Fruit fly (Drosophila melanogaster) whole organism, embryonic: ENCODE measurements around the gene CG31141.

Experiments used
- Bdp1 ChIP-seq: fragments of 200-800 bp; sonication (Bioruptor generic); optimal IDR thresholded peaks from 3 replicates; lab custom pipeline; 2016; ENCODE audit warnings: missing biosample characterization, missing genetic modification characterization
- CG17361 ChIP-seq: fragments of 200-800 bp; sonication (Bioruptor generic); IDR thresholded peaks from 3 replicates; pipeline ENCODE4 v1.3.6; 2022; ENCODE audit warnings: missing biosample characterization, missing genetic modification characterization
- CG18599 ChIP-seq: fragments of 200-800 bp; sonication (Bioruptor generic); optimal IDR thresholded peaks from 3 replicates; lab custom pipeline; 2017; ENCODE audit warnings: missing biosample characterization, missing genetic modification characterization, mild to moderate bottlenecking, moderate library complexity, missing genetic modification reagents
- CG31441 ChIP-seq: fragments of 200-800 bp; sonication (Bioruptor generic); IDR thresholded peaks from 2 replicates; pipeline ENCODE4 v1.3.6; 2022; ENCODE audit warnings: missing biosample characterization, missing genetic modification characterization
- CG32772 ChIP-seq: fragments of 200-800 bp; sonication (Bioruptor generic); IDR thresholded peaks from 2 replicates; pipeline ENCODE4 v1.3.6; 2022; ENCODE audit warnings: missing biosample characterization, missing genetic modification characterization
- CG33213 ChIP-seq: fragments of 200-800 bp; sonication (Bioruptor generic); optimal IDR thresholded peaks from 3 replicates; lab custom pipeline; 2016; ENCODE audit warnings: missing biosample characterization, missing genetic modification characterization
- CG34376 ChIP-seq: fragments of 200-800 bp; sonication (Bioruptor generic); optimal IDR thresholded peaks from 2 replicates; lab custom pipeline; 2018; ENCODE audit warnings: missing biosample characterization, mild to moderate bottlenecking, missing genetic modification characterization
- CG4617 ChIP-seq: fragments of 200-800 bp; sonication (Bioruptor generic); optimal IDR thresholded peaks from 3 replicates; lab custom pipeline; 2016; ENCODE audit warnings: missing biosample characterization, missing genetic modification characterization, borderline replicate concordance
- CG4707 ChIP-seq: fragments of 200-800 bp; sonication (Bioruptor generic); optimal IDR thresholded peaks from 2 replicates; lab custom pipeline; 2018; ENCODE audit warnings: missing biosample characterization, mild to moderate bottlenecking, missing genetic modification characterization, moderate library complexity
- CG6175 ChIP-seq: fragments of 200-800 bp; sonication (Bioruptor generic); IDR thresholded peaks from 3 replicates; pipeline ENCODE4 v1.3.6; 2022; ENCODE audit warnings: missing biosample characterization, missing genetic modification characterization
- CG6791 ChIP-seq: fragments of 200-800 bp; sonication (Bioruptor generic); IDR thresholded peaks from 3 replicates; pipeline ENCODE4 v1.3.6; 2022; ENCODE audit warnings: missing biosample characterization, missing genetic modification characterization; ENCODE audit not compliant: partially characterized antibody
- CG8281 ChIP-seq: fragments of 200-800 bp; sonication (Bioruptor generic); optimal IDR thresholded peaks from 2 replicates; lab custom pipeline; 2018; ENCODE audit warnings: missing biosample characterization, mild to moderate bottlenecking, missing genetic modification characterization, moderate library complexity
- Dip2 ChIP-seq: fragments of 200-800 bp; sonication (Bioruptor generic); IDR thresholded peaks from 2 replicates; pipeline ENCODE4 v1.3.6; 2022; ENCODE audit warnings: missing biosample characterization, missing genetic modification characterization
- ERR ChIP-seq: fragments of 200-800 bp; sonication (Bioruptor generic); optimal IDR thresholded peaks from 2 replicates; lab custom pipeline; 2016; ENCODE audit warnings: missing biosample characterization, missing genetic modification characterization
- Hey ChIP-seq: fragments of 200-800 bp; sonication (Bioruptor generic); optimal IDR thresholded peaks from 3 replicates; lab custom pipeline; 2018; ENCODE audit warnings: missing biosample characterization, mild to moderate bottlenecking, missing genetic modification characterization
- Hmr ChIP-seq: fragments of 200-800 bp; sonication (Bioruptor generic); optimal IDR thresholded peaks from 3 replicates; lab custom pipeline; 2017; ENCODE audit warnings: mild to moderate bottlenecking, missing biosample characterization, missing genetic modification reagents, missing genetic modification characterization
- Kr ChIP-seq: fragments of 200-800 bp; sonication (Bioruptor generic); optimal IDR thresholded peaks from 2 replicates; lab custom pipeline; 2017; ENCODE audit warnings: missing biosample characterization, mild to moderate bottlenecking, missing genetic modification characterization
- Med ChIP-seq: fragments of 200-800 bp; sonication (Bioruptor generic); peaks from one replicate; lab custom pipeline; 2016; ENCODE audit warnings: missing biosample characterization, missing genetic modification characterization, mild to moderate bottlenecking, inconsistent platforms, moderate library complexity
- NFAT ChIP-seq: fragments of 200-800 bp; sonication (Bioruptor generic); IDR thresholded peaks from 2 replicates; pipeline ENCODE4 v1.3.6; 2022; ENCODE audit warnings: missing biosample characterization, missing genetic modification characterization
- Poxn ChIP-seq: fragments of 200-800 bp; sonication (Bioruptor generic); IDR thresholded peaks from 2 replicates; pipeline ENCODE4 v1.3.6; 2022; ENCODE audit warnings: missing biosample characterization, missing genetic modification characterization
- Rx ChIP-seq: fragments of 200-800 bp; sonication (Bioruptor generic); IDR thresholded peaks from 2 replicates; pipeline ENCODE4 v1.3.6; 2022; ENCODE audit warnings: missing biosample characterization, missing genetic modification characterization
- Vsx1 ChIP-seq: fragments of 200-800 bp; sonication (Bioruptor generic); optimal IDR thresholded peaks from 2 replicates; lab custom pipeline; 2017; ENCODE audit warnings: missing biosample characterization, mild to moderate bottlenecking, missing genetic modification characterization, missing genetic modification reagents
- ac ChIP-seq: fragments of 200-800 bp; sonication (Bioruptor generic); optimal IDR thresholded peaks from 3 replicates; lab custom pipeline; 2017; ENCODE audit warnings: missing biosample characterization, mild to moderate bottlenecking, missing genetic modification characterization
- ap ChIP-seq: fragments of 200-800 bp; sonication (Bioruptor generic); IDR thresholded peaks from 2 replicates; pipeline ENCODE4 v1.3.6; 2022; ENCODE audit warnings: missing biosample characterization, missing genetic modification characterization
- bbx ChIP-seq: fragments of 200-800 bp; sonication (Bioruptor generic); IDR thresholded peaks from 2 replicates; pipeline ENCODE4 v1.3.6; 2022; ENCODE audit warnings: missing biosample characterization, missing genetic modification characterization; ENCODE audit not compliant: partially characterized antibody
- caup ChIP-seq: fragments of 200-800 bp; sonication (Bioruptor generic); optimal IDR thresholded peaks from 3 replicates; lab custom pipeline; 2017; ENCODE audit warnings: missing biosample characterization, mild to moderate bottlenecking, missing genetic modification characterization, moderate library complexity; ENCODE audit not compliant: severe bottlenecking
- fd102C ChIP-seq: fragments of 200-800 bp; sonication (Bioruptor generic); optimal IDR thresholded peaks from 2 replicates; lab custom pipeline; 2018; ENCODE audit warnings: missing biosample characterization, mild to moderate bottlenecking, missing genetic modification characterization, moderate library complexity
- fd3F ChIP-seq: fragments of 200-800 bp; sonication (Bioruptor generic); optimal IDR thresholded peaks from 2 replicates; lab custom pipeline; 2018; ENCODE audit warnings: missing biosample characterization, mild to moderate bottlenecking, missing genetic modification characterization, moderate library complexity
- fu2 ChIP-seq: fragments of 200-800 bp; sonication (Bioruptor generic); optimal IDR thresholded peaks from 2 replicates; lab custom pipeline; 2016; ENCODE audit warnings: missing biosample characterization, missing genetic modification characterization
- hkb ChIP-seq, 2 experiments: fragments of 200-800 bp in 1 of 2; fragments of >200 bp in 1 of 2; sonication (Bioruptor generic) in 1 of 2; IDR thresholded peaks in 1 of 2; optimal IDR thresholded peaks in 1 of 2; 2 replicates each; pipeline versions ENCODE4 v1.3.6 to Lab custom; 2017 to 2022; ENCODE audit warnings: missing biosample characterization in 1 of 2, missing genetic modification characterization in 1 of 2
- nmo ChIP-seq: fragments of 200-800 bp; sonication (Bioruptor generic); optimal IDR thresholded peaks from 2 replicates; lab custom pipeline; 2018; ENCODE audit warnings: missing biosample characterization, mild to moderate bottlenecking, missing genetic modification characterization, moderate library complexity
- nom ChIP-seq: fragments of 200-800 bp; sonication (Bioruptor generic); optimal IDR thresholded peaks from 2 replicates; lab custom pipeline; 2017; ENCODE audit warnings: missing biosample characterization, missing genetic modification characterization, mild to moderate bottlenecking, moderate library complexity, missing genetic modification reagents
- onecut ChIP-seq: fragments of 200-800 bp; sonication (Bioruptor generic); IDR thresholded peaks from 2 replicates; pipeline ENCODE4 v1.3.6; 2022; ENCODE audit warnings: missing biosample characterization, missing genetic modification characterization
- pb ChIP-seq: fragments of 200-800 bp; sonication (Bioruptor generic); optimal IDR thresholded peaks from 3 replicates; lab custom pipeline; 2016; ENCODE audit warnings: missing biosample characterization, missing genetic modification characterization
- pita ChIP-seq: fragments of 200-800 bp; sonication (Bioruptor generic); optimal IDR thresholded peaks from 2 replicates; lab custom pipeline; 2017; ENCODE audit warnings: missing biosample characterization, mild to moderate bottlenecking, missing genetic modification characterization
- pnt ChIP-seq: fragments of 200-800 bp; sonication (Bioruptor generic); optimal IDR thresholded peaks from 3 replicates; lab custom pipeline; 2016; ENCODE audit warnings: missing biosample characterization, missing genetic modification characterization
- prd ChIP-seq, 3 experiments: fragments of >200 bp in 2 of 3; fragments of 200-800 bp in 1 of 3; sonication (Bioruptor generic) in 1 of 3; optimal IDR thresholded peaks in 2 of 3; IDR thresholded peaks in 1 of 3; 2 replicates in 2 of 3; 3 replicates in 1 of 3; pipeline versions ENCODE4 v1.3.6 to Lab custom; 2017 to 2022; ENCODE audit warnings: missing biosample characterization in 1 of 3, missing genetic modification characterization in 1 of 3
- pros ChIP-seq: fragments of 200-800 bp; sonication (Bioruptor generic); optimal IDR thresholded peaks from 3 replicates; lab custom pipeline; 2019; ENCODE audit warnings: missing biosample characterization, mild to moderate bottlenecking, missing genetic modification characterization, moderate library complexity
- ranshi ChIP-seq: fragments of 200-800 bp; sonication (Bioruptor generic); IDR thresholded peaks from 2 replicates; pipeline ENCODE4 v1.3.6; 2022; ENCODE audit warnings: missing biosample characterization, missing genetic modification characterization
- sd ChIP-seq: fragments of 200-800 bp; sonication (Bioruptor generic); optimal IDR thresholded peaks from 3 replicates; lab custom pipeline; 2018; ENCODE audit warnings: missing biosample characterization, mild to moderate bottlenecking, missing genetic modification characterization, moderate library complexity
- shn ChIP-seq: fragments of 200-800 bp; sonication (Bioruptor generic); optimal IDR thresholded peaks from 3 replicates; lab custom pipeline; 2016; ENCODE audit warnings: missing biosample characterization, missing genetic modification characterization
- sim ChIP-seq: fragments of 200-800 bp; sonication (Bioruptor generic); IDR thresholded peaks from 2 replicates; pipeline ENCODE4 v1.3.6; 2022; ENCODE audit warnings: missing biosample characterization, missing genetic modification characterization
- tgo ChIP-seq: fragments of 200-800 bp; sonication (Bioruptor generic); IDR thresholded peaks from 3 replicates; pipeline ENCODE4 v1.3.6; 2022; ENCODE audit warnings: missing biosample characterization, missing genetic modification characterization
- trh ChIP-seq: fragments of 200-800 bp; sonication (Bioruptor generic); optimal IDR thresholded peaks from 2 replicates; lab custom pipeline; 2016; ENCODE audit warnings: missing biosample characterization, missing genetic modification characterization
- unpg ChIP-seq: fragments of 200-800 bp; sonication (Bioruptor generic); optimal IDR thresholded peaks from 3 replicates; lab custom pipeline; 2018; ENCODE audit warnings: missing biosample characterization, mild to moderate bottlenecking, missing genetic modification characterization, moderate library complexity
- vfl ChIP-seq: fragments of 200-800 bp; sonication (Bioruptor generic); optimal IDR thresholded peaks from 2 replicates; lab custom pipeline; 2016; ENCODE audit warnings: missing biosample characterization, missing genetic modification characterization
- zen2 ChIP-seq: fragments of 200-800 bp; sonication (Bioruptor generic); IDR thresholded peaks from 3 replicates; pipeline ENCODE4 v1.3.6; 2022; ENCODE audit warnings: missing biosample characterization, missing genetic modification characterization; ENCODE audit not compliant: partially characterized antibody

The CG31141 gene

DNA sequence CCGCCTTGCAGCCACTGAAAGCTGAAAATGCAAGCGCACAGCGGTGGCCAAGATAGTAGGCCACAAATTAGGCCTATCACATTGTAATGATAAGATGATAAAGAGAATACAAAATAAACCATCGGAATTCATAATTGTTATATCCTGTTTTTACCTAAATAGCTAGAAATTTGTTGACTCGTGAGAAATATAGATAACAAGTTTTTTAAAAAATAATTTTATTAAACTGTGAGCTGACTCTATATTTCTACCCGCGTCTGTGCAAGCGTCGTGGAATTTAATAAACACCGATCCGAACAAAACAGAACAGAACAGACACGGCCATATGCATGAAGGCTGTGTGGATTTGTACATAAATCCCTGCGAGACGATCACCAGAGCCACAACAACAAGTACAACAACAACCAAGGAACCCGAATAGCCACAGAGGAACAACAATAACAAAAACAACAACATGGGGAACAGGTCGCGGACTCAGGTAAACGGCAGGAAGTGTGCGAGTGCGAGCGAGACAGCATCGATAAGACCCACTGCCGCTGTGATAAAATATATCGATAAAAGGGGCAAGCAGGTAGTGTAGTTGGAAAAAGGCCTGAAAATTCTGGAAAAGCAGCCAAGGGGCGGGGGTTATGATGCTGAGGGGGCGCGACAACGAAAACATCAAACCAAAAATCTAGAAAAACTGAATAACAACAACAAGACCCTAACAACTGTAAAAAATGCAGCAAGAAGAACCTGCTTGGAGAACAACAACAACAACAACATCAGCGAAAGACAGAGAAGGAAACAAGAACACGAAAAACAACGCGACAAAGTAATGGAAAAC is 36.6 kb upstream of the CG31141 start (continued):
- TF ChIP-seq CG17361 (GFP tag; lab: Robert Waterston, UW) (peak; percentile 90), nom (GFP tag; lab: Kevin White, UChicago) (peak; percentile 94), pros (GFP tag; lab: Kevin White, UChicago) (peak; percentile 70), ERR (GFP tag; lab: Kevin White, UChicago) (no peak), pnt (GFP tag; lab: Kevin White, UChicago) (peak; percentile 73), pita (GFP tag; lab: Kevin White, UChicago) (no peak), NFAT (GFP tag; lab: Robert Waterston, UW) (no peak), prd (optimal IDR thresholded peaks at IDR 0.05; lab: Kevin White, UChicago) (no peak), prd (GFP tag; IDR thresholded peaks at IDR 0.05; lab: Robert Waterston, UW) (peak; percentile 92), CG6175 (GFP tag; lab: Robert Waterston, UW) (no peak), onecut (GFP tag; lab: Robert Waterston, UW) (peak; percentile 77), CG6791 (no peak), CG32772 (GFP tag; lab: Robert Waterston, UW) (peak; percentile 79), fu2 (GFP tag; lab: Kevin White, UChicago) (peak; percentile 10), ap (GFP tag; lab: Robert Waterston, UW) (peak; percentile 78), fd102C (peak; percentile 75), Vsx1 (GFP tag; lab: Kevin White, UChicago) (peak; percentile 70), Hey (tag; lab: Kevin White, UChicago) (no peak), tgo (peak; percentile 77), CG34376 (GFP tag; lab: Kevin White, UChicago) (no peak), CG33213 (peak; percentile 46), fd3F (GFP tag; lab: Kevin White, UChicago) (peak; percentile 17), bbx (GFP tag; lab: Robert Waterston, UW) (no peak), Hmr (peak; percentile 56), unpg (peak; percentile 92), CG31441 (peak; percentile 93), CG8281 (tag; lab: Kevin White, UChicago) (peak; percentile 55), zen2 (GFP tag; lab: Robert Waterston, UW) (no peak), trh (GFP tag; lab: Kevin White, UChicago) (peak; percentile 68), CG18599 (GFP tag; lab: Kevin White, UChicago) (peak; percentile 73), hkb (optimal IDR thresholded peaks at IDR 0.05; lab: Kevin White, UChicago) (no peak), hkb (GFP tag; IDR thresholded peaks at IDR 0.05; lab: Robert Waterston, UW) (peak; percentile 87), ac (GFP tag; lab: Kevin White, UChicago) (peak; percentile 94), sim (GFP tag; lab: Robert Waterston, UW) (peak; percentile 83), CG4707 (peak; percentile 74), Bdp1 (GFP tag; lab: Kevin White, UChicago) (peak; percentile 68), caup (GFP tag; lab: Kevin White, UChicago) (peak; percentile 50), pb (GFP tag; lab: Kevin White, UChicago) (peak; percentile 41), ranshi (peak; percentile 81), vfl (peak; percentile 52), Med (GFP tag; lab: Kevin White, UChicago) (peak; percentile 89), CG4617 (peak; percentile 37), Kr (no peak), shn (GFP tag; lab: Kevin White, UChicago) (peak; percentile 51), Rx (GFP tag; lab: Robert Waterston, UW) (peak; percentile 59), nmo (GFP tag; lab: Kevin White, UChicago) (peak; percentile 94), sd (tag; lab: Kevin White, UChicago) (peak; percentile 81), Poxn (GFP tag; lab: Robert Waterston, UW) (no peak), Dip2 (no peak)
